Worm (Caenorhabditis elegans): ENCODE measurements around the gene T16A1.5.

- TF ChIP-seq W03F9.2 (tag; optimal IDR thresholded peaks at IDR 0.05) (no peak), dao-5 (tag; optimal IDR thresholded peaks at IDR 0.05) (no peak), him-1 (tag; optimal IDR thresholded peaks at IDR 0.05) (no peak)
These were observed 9.9 kb upstream of the T16A1.5 start, which contains the start of gene fbxb-37 for ce11 chrII:2093456-2093926.

Data from whole organism, L4/young adult.